Worm (Caenorhabditis elegans): ENCODE results near the gene M151.2.

M151.2 gene

ce11 chrII:3682770-3683234 lies 51.9 kb downstream of the M151.2 start, which contains the start of gene F19B10.1:
Gene F19B10.1 (plus strand): TSS chrII:3683184.
- TF ChIP-seq snpc-4 (tag; optimal IDR thresholded peaks at IDR 0.05) (no peak), lsy-2 (tag; optimal IDR thresholded peaks at IDR 0.05) (no peak), nhr-237 (tag; optimal IDR thresholded peaks at IDR 0.05) (no peak), mep-1 (tag; optimal IDR thresholded peaks at IDR 0.05) (peak; percentile 26), sem-2 (GFP tag; optimal IDR thresholded peaks at IDR 0.05) (no peak), hlh-1 (tag; optimal IDR thresholded peaks at IDR 0.05) (peak; percentile 82), lin-13 (tag; optimal IDR thresholded peaks at IDR 0.05) (peak; percentile 22), cnd-1 (tag; optimal IDR thresholded peaks at IDR 0.05) (no peak), unc-62 (GFP tag; optimal IDR thresholded peaks at IDR 0.05) (peak; percentile 66), nhr-12 (tag; optimal IDR thresholded peaks at IDR 0.05) (no peak), elt-1 (tag; optimal IDR thresholded peaks at IDR 0.05; ENCODE audit: borderline replicate concordance, insufficient read depth) (no peak), pha-4 (tag; optimal IDR thresholded peaks at IDR 0.05) (peak; percentile 10)

ce11 chrII:3684487-3685067 lies 53.7 kb downstream of the M151.2 start:
- peak; percentile 77 for TF ChIP-seq zip-8 (tag; optimal IDR thresholded peaks at IDR 0.05)
- TF ChIP-seq tbx-8 (GFP tag; optimal IDR thresholded peaks at IDR 0.05) = no peak
